Worm (Caenorhabditis elegans) whole organism, young adult: Measurements from ENCODE around the gene hsp-6.

ENCODE experiments used
- B0035.1 ChIP-seq: sonication (generic microtip); optimal IDR thresholded peaks from 2 replicates; lab custom pipeline; 2016; ENCODE audit warnings: missing genetic modification characterization, mild to moderate bottlenecking, missing compliant biosample characterization, missing genotype, missing genetic modification reagents
- C06A6.2 ChIP-seq: fragments of 200-800 bp; sonication (Bioruptor generic); conservative IDR thresholded peaks from 2 replicates; pipeline ENCODE4 v1.3.6; 2022; ENCODE audit warnings: missing genetic modification characterization, missing compliant biosample characterization
- F37B4.10 ChIP-seq: fragments of 200-800 bp; sonication (Bioruptor generic); IDR thresholded peaks from 2 replicates; pipeline ENCODE4 v1.3.6; 2022; ENCODE audit warnings: missing genetic modification characterization, missing compliant biosample characterization
- F49E8.2 ChIP-seq: sonication (generic microtip); optimal IDR thresholded peaks from 3 replicates; lab custom pipeline; 2017; ENCODE audit warnings: missing genetic modification characterization, mild to moderate bottlenecking, missing compliant biosample characterization, antibody characterized with exemption, moderate library complexity; ENCODE audit not compliant: insufficient read depth
- F55B11.4 ChIP-seq: sonication (generic microtip); optimal IDR thresholded peaks from 2 replicates; lab custom pipeline; 2016; ENCODE audit warnings: missing compliant biosample characterization, missing genetic modification characterization, borderline replicate concordance; ENCODE audit not compliant: insufficient read depth
- F57C9.4 ChIP-seq: sonication (generic microtip); optimal IDR thresholded peaks from 2 replicates; lab custom pipeline; 2017; ENCODE audit warnings: mild to moderate bottlenecking, missing genetic modification characterization, missing compliant biosample characterization
- Y53F4B.3 ChIP-seq: fragments of 200-800 bp; sonication (Bioruptor generic); IDR thresholded peaks from 2 replicates; pipeline ENCODE4 v1.3.6; 2022; ENCODE audit warnings: missing genetic modification reagents, missing genetic modification characterization, missing compliant biosample characterization
- Y67H2A.10 ChIP-seq: fragments of 200-800 bp; sonication (Bioruptor generic); conservative IDR thresholded peaks from 2 replicates; pipeline ENCODE4 v1.3.6; 2022; ENCODE audit warnings: missing genetic modification reagents, missing genetic modification characterization, missing compliant biosample characterization
- ZK185.1 ChIP-seq: sonication (generic microtip); optimal IDR thresholded peaks from 2 replicates; lab custom pipeline; 2016; ENCODE audit warnings: mild to moderate bottlenecking, missing genetic modification characterization, missing compliant biosample characterization; ENCODE audit not compliant: poor library complexity, severe bottlenecking
- atf-7 ChIP-seq: sonication (generic microtip); optimal IDR thresholded peaks from 2 replicates; lab custom pipeline; 2017; ENCODE audit warnings: mild to moderate bottlenecking, missing genetic modification characterization, missing compliant biosample characterization
- bed-2 ChIP-seq: fragments of 200-800 bp; sonication (Bioruptor generic); IDR thresholded peaks from 2 replicates; pipeline ENCODE4 v1.3.6; 2022; ENCODE audit warnings: missing genetic modification reagents, missing genetic modification characterization, missing compliant biosample characterization
- ccch-3 ChIP-seq: fragments of 200-800 bp; sonication (Bioruptor generic); optimal IDR thresholded peaks from 2 replicates; lab custom pipeline; 2018; ENCODE audit warnings: mild to moderate bottlenecking, missing genetic modification characterization, missing compliant biosample characterization
- cebp-1 ChIP-seq, 2 experiments: fragments of 200-800 bp in 1 of 2; sonication (Bioruptor generic) in 1 of 2; sonication (generic microtip) in 1 of 2; IDR thresholded peaks in 1 of 2; optimal IDR thresholded peaks in 1 of 2; 2 replicates each; pipeline versions ENCODE4 v1.3.6 to Lab custom; 2017 to 2022; ENCODE audit warnings: missing compliant biosample characterization in 2 of 2, missing genetic modification characterization in 2 of 2, mild to moderate bottlenecking in 1 of 2, missing genetic modification reagents in 1 of 2, moderate library complexity in 1 of 2
- cebp-2 ChIP-seq: fragments of 200-800 bp; sonication (Bioruptor generic); IDR thresholded peaks from 2 replicates; pipeline ENCODE4 v1.3.6; 2022; ENCODE audit warnings: missing genetic modification characterization, missing compliant biosample characterization
- die-1 ChIP-seq: sonication (generic microtip); optimal IDR thresholded peaks from 2 replicates; lab custom pipeline; 2016; ENCODE audit warnings: missing genotype, mild to moderate bottlenecking, missing genetic modification characterization, missing compliant biosample characterization
- dox-1 ChIP-seq: fragments of 200-800 bp; sonication (Bioruptor generic); IDR thresholded peaks from 2 replicates; pipeline ENCODE4 v1.3.6; 2022; ENCODE audit warnings: missing genetic modification reagents, missing genetic modification characterization, missing compliant biosample characterization
- efl-1 ChIP-seq: fragments of 150-350 bp; optimal IDR thresholded peaks from 2 replicates; lab custom pipeline; 2014; ENCODE audit warnings: missing biosample characterization, missing genetic modification reagents, missing genetic modification characterization
- fkh-3 ChIP-seq: sonication (generic microtip); optimal IDR thresholded peaks from 2 replicates; lab custom pipeline; 2016; ENCODE audit warnings: mild to moderate bottlenecking, missing genetic modification characterization, missing compliant biosample characterization
- him-1 ChIP-seq: sonication (generic microtip); optimal IDR thresholded peaks from 2 replicates; lab custom pipeline; 2016; ENCODE audit warnings: missing genotype, missing genetic modification reagents, missing genetic modification characterization, missing compliant biosample characterization
- hlh-26 ChIP-seq: fragments of 200-800 bp; sonication (Bioruptor generic); conservative IDR thresholded peaks from 2 replicates; pipeline ENCODE4 v1.3.6; 2022; ENCODE audit warnings: missing genetic modification reagents, missing genetic modification characterization, missing compliant biosample characterization
- hmg-1.2 ChIP-seq: fragments of 200-800 bp; sonication (Bioruptor generic); IDR thresholded peaks from 2 replicates; pipeline ENCODE4 v1.3.6; 2022; ENCODE audit warnings: missing genetic modification reagents, missing genetic modification characterization, missing compliant biosample characterization
- let-607 ChIP-seq, 2 experiments: fragments of 200-800 bp in 1 of 2; sonication (Bioruptor generic) in 1 of 2; sonication (generic microtip) in 1 of 2; optimal IDR thresholded peaks; 2 replicates each; lab custom pipeline; 2016 to 2018; ENCODE audit warnings: mild to moderate bottlenecking in 2 of 2, missing compliant biosample characterization in 2 of 2, missing genetic modification characterization in 2 of 2, moderate library complexity in 2 of 2, missing genotype in 1 of 2
- lin-35 ChIP-seq, 3 experiments: fragments of 150-350 bp in 2 of 3; sonication (generic microtip) in 1 of 3; optimal IDR thresholded peaks; 2 replicates each; lab custom pipeline; 2014 to 2018; ENCODE audit warnings: missing biosample characterization in 3 of 3, missing genetic modification characterization in 3 of 3, missing genetic modification reagents in 3 of 3
- lin-40 ChIP-seq: sonication (generic microtip); optimal IDR thresholded peaks from 2 replicates; lab custom pipeline; 2016; ENCODE audit warnings: missing genetic modification characterization, mild to moderate bottlenecking, missing compliant biosample characterization, missing genotype, missing genetic modification reagents
- madf-6 ChIP-seq: fragments of 200-800 bp; sonication (Bioruptor generic); IDR thresholded peaks from 2 replicates; pipeline ENCODE4 v1.3.6; 2022; ENCODE audit warnings: missing genetic modification reagents, missing genetic modification characterization, missing compliant biosample characterization
- madf-8 ChIP-seq: fragments of 200-800 bp; sonication (Bioruptor generic); conservative IDR thresholded peaks from 2 replicates; pipeline ENCODE4 v1.3.6; 2022; ENCODE audit warnings: missing genetic modification reagents, missing genetic modification characterization, missing compliant biosample characterization
- mxl-1 ChIP-seq: sonication (generic microtip); optimal IDR thresholded peaks from 2 replicates; lab custom pipeline; 2016; ENCODE audit warnings: missing genetic modification characterization, missing compliant biosample characterization
- nfya-1 ChIP-seq: sonication (generic microtip); optimal IDR thresholded peaks from 2 replicates; lab custom pipeline; 2017; ENCODE audit warnings: antibody characterized with exemption, missing compliant biosample characterization, missing genetic modification characterization, borderline replicate concordance; ENCODE audit not compliant: insufficient read depth
- nhr-179 ChIP-seq: sonication (generic microtip); optimal IDR thresholded peaks from 2 replicates; lab custom pipeline; 2016; ENCODE audit warnings: mild to moderate bottlenecking, missing genetic modification characterization, missing compliant biosample characterization
- nhr-27 ChIP-seq: fragments of 200-800 bp; sonication (Bioruptor generic); optimal IDR thresholded peaks from 2 replicates; lab custom pipeline; 2018; ENCODE audit warnings: mild to moderate bottlenecking, missing genetic modification characterization, moderate library complexity, missing compliant biosample characterization
- sea-2 ChIP-seq: fragments of 200-800 bp; sonication (Bioruptor generic); IDR thresholded peaks from 2 replicates; pipeline ENCODE4 v1.3.6; 2022; ENCODE audit warnings: missing genetic modification characterization, missing compliant biosample characterization
- snpc-3.4 ChIP-seq: sonication (generic microtip); optimal IDR thresholded peaks from 2 replicates; lab custom pipeline; 2017; ENCODE audit warnings: missing genetic modification characterization, mild to moderate bottlenecking, missing compliant biosample characterization, antibody characterized with exemption, moderate library complexity, missing genotype, missing genetic modification reagents
- snpc-4 ChIP-seq, 5 experiments: fragments of 150-350 bp in 1 of 5; sonication (generic microtip) in 4 of 5; optimal IDR thresholded peaks; 2 replicates each; lab custom pipeline; 2014 to 2018; ENCODE audit warnings: missing genetic modification characterization in 5 of 5, missing biosample characterization in 3 of 5, antibody characterized with exemption in 2 of 5, mild to moderate bottlenecking in 2 of 5, missing compliant biosample characterization in 2 of 5, missing genotype in 2 of 5, moderate library complexity in 2 of 5, missing genetic modification reagents in 1 of 5
- sptf-2 ChIP-seq: fragments of 200-800 bp; sonication (Bioruptor generic); optimal IDR thresholded peaks from 2 replicates; lab custom pipeline; 2018; ENCODE audit warnings: mild to moderate bottlenecking, missing genetic modification characterization, missing compliant biosample characterization
- unc-130 ChIP-seq: sonication (generic microtip); optimal IDR thresholded peaks from 2 replicates; lab custom pipeline; 2016; ENCODE audit warnings: missing genetic modification reagents, missing genetic modification characterization, missing compliant biosample characterization
- xnd-1 ChIP-seq: sonication (generic microtip); optimal IDR thresholded peaks from 2 replicates; lab custom pipeline; 2016; ENCODE audit warnings: missing genotype, missing genetic modification reagents, missing genetic modification characterization, missing compliant biosample characterization
- zim-3 ChIP-seq: sonication (generic microtip); optimal IDR thresholded peaks from 2 replicates; lab custom pipeline; 2017; ENCODE audit warnings: mild to moderate bottlenecking, missing genetic modification characterization, moderate library complexity, missing compliant biosample characterization
- ztf-18 ChIP-seq: sonication (generic microtip); optimal IDR thresholded peaks from 2 replicates; lab custom pipeline; 2016; ENCODE audit warnings: missing genotype, mild to moderate bottlenecking, missing genetic modification characterization, missing compliant biosample characterization
- ztf-25 ChIP-seq: fragments of 200-800 bp; sonication (Bioruptor generic); IDR thresholded peaks from 2 replicates; pipeline ENCODE4 v1.3.6; 2022; ENCODE audit warnings: missing genetic modification reagents, missing genetic modification characterization, missing compliant biosample characterization
- ztf-3 ChIP-seq: fragments of 200-800 bp; sonication (Bioruptor generic); optimal IDR thresholded peaks from 2 replicates; lab custom pipeline; 2018; ENCODE audit warnings: mild to moderate bottlenecking, missing genetic modification characterization, missing compliant biosample characterization

The hsp-6 gene

DNA sequence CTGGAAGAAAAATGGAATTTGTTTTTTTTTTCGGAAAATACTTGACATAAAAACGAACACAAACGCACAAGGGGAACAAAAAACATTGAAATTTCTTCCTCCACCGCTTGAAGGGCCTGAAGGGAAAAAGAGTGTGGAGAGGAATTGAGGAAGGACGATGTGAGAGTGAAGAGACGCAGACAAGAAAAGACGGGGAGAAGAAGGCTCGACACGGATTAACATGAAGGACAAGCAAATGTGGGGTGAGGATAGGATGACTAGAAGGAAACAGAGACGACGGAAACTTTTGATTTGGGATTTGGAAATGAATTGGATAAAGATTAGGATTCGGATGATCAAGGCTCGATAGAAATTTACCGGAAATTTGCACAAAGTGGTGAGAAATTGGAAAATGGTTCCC, 34.0 kb upstream of the hsp-6 start:
- TF ChIP-seq sptf-2 (GFP tag; lab: Kevin White, UChicago) = no peak
- no peak for TF ChIP-seq sea-2 (GFP tag; lab: Robert Waterston, UW)
- TF ChIP-seq ztf-25 (GFP tag; lab: Robert Waterston, UW) = no peak
- TF ChIP-seq madf-8 (GFP tag; lab: Robert Waterston, UW) = no peak
- TF ChIP-seq lin-35 (GFP tag; optimal IDR thresholded peaks at IDR 0.05; lab: Kevin White, UChicago) = peak in 1 of 3 experiments; percentile 11
- no peak for TF ChIP-seq snpc-3.4
- no peak for TF ChIP-seq ztf-3
- TF ChIP-seq lin-40 (tag; lab: Kevin White, UChicago) = no peak
- TF ChIP-seq die-1 (tag; lab: Kevin White, UChicago) = no peak
- no peak for TF ChIP-seq fkh-3 (tag; lab: Kevin White, UChicago)
- TF ChIP-seq Y53F4B.3 = no peak
- peak; percentile 40; the same call in 1 of the 2 replicates for TF ChIP-seq hmg-1.2

DNA sequence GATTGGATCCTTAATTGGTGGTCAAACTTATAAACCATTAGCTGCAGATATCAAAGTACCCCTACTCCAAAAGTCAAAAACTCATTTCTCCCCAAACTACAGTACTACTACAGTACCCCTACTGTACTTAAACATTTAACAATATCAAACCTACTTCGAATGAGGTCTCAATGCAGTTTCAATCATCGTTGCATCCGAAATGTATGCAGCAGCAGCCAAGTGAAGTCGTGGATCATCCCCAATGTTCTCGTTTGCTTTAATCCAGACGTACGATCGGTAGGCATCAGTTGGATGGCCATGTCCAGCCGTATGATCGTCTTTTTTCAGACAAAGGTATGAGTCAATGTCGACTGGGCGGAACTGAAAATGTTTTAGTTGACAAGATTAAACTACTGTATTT, 31.0 kb upstream of the hsp-6 start:
- TF ChIP-seq F55B11.4 = no peak
- no peak for TF ChIP-seq atf-7 (tag; lab: Kevin White, UChicago)
- no peak for TF ChIP-seq F49E8.2
- no peak for TF ChIP-seq mxl-1
- TF ChIP-seq ccch-3 (GFP tag; lab: Kevin White, UChicago) = no peak
- TF ChIP-seq nfya-1 (tag; lab: Kevin White, UChicago) = no peak
- no peak for TF ChIP-seq xnd-1 (tag; lab: Kevin White, UChicago)
- TF ChIP-seq B0035.1 (tag; lab: Kevin White, UChicago) = no peak
- TF ChIP-seq Y67H2A.10 (GFP tag; lab: Robert Waterston, UW) = no peak
- no peak for TF ChIP-seq cebp-1 (GFP tag; IDR thresholded peaks at IDR 0.05; lab: Robert Waterston, UW)
- TF ChIP-seq cebp-1 (tag; optimal IDR thresholded peaks at IDR 0.05; lab: Kevin White, UChicago) = no peak
- TF ChIP-seq sptf-2 (GFP tag; lab: Kevin White, UChicago) = no peak
- TF ChIP-seq ztf-25 (GFP tag; lab: Robert Waterston, UW) = no peak
- no peak for TF ChIP-seq bed-2
- no peak for TF ChIP-seq nhr-179 (tag; lab: Kevin White, UChicago)
- TF ChIP-seq snpc-4 (GFP tag; optimal IDR thresholded peaks at IDR 0.05; lab: Kevin White, UChicago) = no peak
- no peak for TF ChIP-seq snpc-4 (tag; optimal IDR thresholded peaks at IDR 0.05; lab: Kevin White, UChicago)
- TF ChIP-seq hlh-26 (GFP tag; lab: Robert Waterston, UW) = no peak
- no peak for TF ChIP-seq him-1
- TF ChIP-seq ZK185.1 (tag; lab: Kevin White, UChicago) = no peak
- TF ChIP-seq, all 124 proteins: peak for 0

DNA sequence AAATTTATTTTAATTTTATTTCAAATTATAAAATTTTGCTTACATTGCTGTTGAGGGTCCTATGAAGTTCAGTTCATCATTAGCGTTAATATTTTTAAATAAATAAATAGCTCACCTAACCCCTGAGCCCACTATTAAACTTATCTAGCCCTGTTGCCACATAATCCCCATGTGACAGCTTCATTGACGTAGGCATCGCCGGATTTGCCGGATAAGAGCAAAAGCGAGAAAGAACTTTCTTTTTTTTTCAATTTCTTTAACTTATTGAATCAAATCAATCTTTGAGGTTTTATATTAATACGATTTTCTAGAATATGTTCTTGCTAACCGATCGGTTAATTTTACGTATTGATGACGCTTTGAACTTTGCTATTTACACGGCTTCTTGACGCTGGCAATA, 25.4 kb upstream of the hsp-6 start:
- TF ChIP-seq cebp-2 (no peak), zim-3 (tag; lab: Kevin White, UChicago) (no peak), F57C9.4 (tag; lab: Kevin White, UChicago) (no peak), unc-130 (no peak), let-607 (tag; optimal IDR thresholded peaks at IDR 0.05; lab: Kevin White, UChicago) (no peak), Y67H2A.10 (GFP tag; lab: Robert Waterston, UW) (no peak), nhr-27 (no peak), C06A6.2 (GFP tag; lab: Robert Waterston, UW) (no peak), ztf-18 (no peak), snpc-3.4 (no peak), Y53F4B.3 (no peak), F37B4.10 (GFP tag; lab: Robert Waterston, UW) (no peak), efl-1 (GFP tag; lab: Kevin White, UChicago) (no peak), madf-6 (GFP tag; lab: Robert Waterston, UW) (no peak), dox-1 (no peak)
- TF ChIP-seq, all 124 proteins: peak for 0
